Fruit fly (Drosophila melanogaster) whole organism, embryonic: ENCODE results near the gene CG42399.

ENCODE experiments used
- CG12155 ChIP-seq: fragments of 200-800 bp; sonication (Bioruptor generic); optimal IDR thresholded peaks from 3 replicates; lab custom pipeline; 2016; ENCODE audit warnings: missing biosample characterization, missing genetic modification characterization
- CG12219 ChIP-seq: fragments of 200-800 bp; sonication (Bioruptor generic); optimal IDR thresholded peaks from 3 replicates; lab custom pipeline; 2018; ENCODE audit warnings: missing biosample characterization, mild to moderate bottlenecking, missing genetic modification characterization
- CG13775 ChIP-seq: fragments of 200-800 bp; sonication (Bioruptor generic); optimal IDR thresholded peaks from 3 replicates; lab custom pipeline; 2017; ENCODE audit warnings: missing biosample characterization, mild to moderate bottlenecking, missing genetic modification characterization
- CG6683 ChIP-seq: fragments of 200-800 bp; sonication (Bioruptor generic); optimal IDR thresholded peaks from 2 replicates; lab custom pipeline; 2017; ENCODE audit warnings: missing biosample characterization, mild to moderate bottlenecking, missing genetic modification characterization, missing genetic modification reagents
- CkIIα-i1 ChIP-seq: fragments of 200-800 bp; sonication (Bioruptor generic); IDR thresholded peaks from 2 replicates; pipeline ENCODE4 v1.3.6; 2022; ENCODE audit warnings: missing biosample characterization, missing genetic modification characterization
- Dll ChIP-seq: fragments of 200-800 bp; sonication (Bioruptor generic); IDR thresholded peaks from 4 replicates; pipeline ENCODE4 v1.3.6; 2022; ENCODE audit warnings: missing biosample characterization, missing genetic modification characterization; ENCODE audit not compliant: partially characterized antibody
- Pdp1 ChIP-seq, 2 experiments: fragments of 200-800 bp; sonication (Bioruptor generic); optimal IDR thresholded peaks; 3 replicates each; lab custom pipeline; 2016; ENCODE audit warnings: missing biosample characterization in 2 of 2, missing genetic modification characterization in 2 of 2, mild to moderate bottlenecking in 1 of 2, moderate library complexity in 1 of 2
- Ravus ChIP-seq: fragments of 200-800 bp; sonication (Bioruptor generic); IDR thresholded peaks from 2 replicates; pipeline ENCODE4 v1.3.6; 2022; ENCODE audit warnings: missing biosample characterization, missing genetic modification characterization
- Ssrp ChIP-seq: fragments of 200-800 bp; sonication (Bioruptor generic); optimal IDR thresholded peaks from 2 replicates; lab custom pipeline; 2018; ENCODE audit warnings: missing biosample characterization, mild to moderate bottlenecking, missing genetic modification characterization, moderate library complexity
- onecut ChIP-seq: fragments of 200-800 bp; sonication (Bioruptor generic); IDR thresholded peaks from 2 replicates; pipeline ENCODE4 v1.3.6; 2022; ENCODE audit warnings: missing biosample characterization, missing genetic modification characterization
- pum ChIP-seq: fragments of 200-800 bp; sonication (Bioruptor generic); optimal IDR thresholded peaks from 2 replicates; lab custom pipeline; 2016; ENCODE audit warnings: missing biosample characterization, missing genetic modification characterization
- usp ChIP-seq: fragments of >200 bp; optimal IDR thresholded peaks from 2 replicates; lab custom pipeline; 2017; ENCODE audit warnings: missing biosample characterization, missing genetic modification characterization
- zfh2 ChIP-seq: fragments of 200-800 bp; sonication (Bioruptor generic); optimal IDR thresholded peaks from 2 replicates; lab custom pipeline; 2016; ENCODE audit warnings: missing biosample characterization, missing genetic modification characterization

dm6 chr2L:131466-132270, 21.4 kb downstream of the CG42399 start, which contains the start of gene Gs1:
- no peak for TF ChIP-seq usp
- TF ChIP-seq Dll (GFP tag; lab: Robert Waterston, UW): peak; percentile 45; the same call in 1 of the 4 replicates
- no peak for TF ChIP-seq CkIIα-i1 (GFP tag; lab: Robert Waterston, UW)
- peak; percentile 23; the same call in 1 of the 2 replicates for TF ChIP-seq onecut
- TF ChIP-seq pum (GFP tag; lab: Kevin White, UChicago): no peak
- TF ChIP-seq zfh2 (GFP tag; lab: Kevin White, UChicago): no peak
- peak in 1 of 2 experiments; percentile 56 for TF ChIP-seq Pdp1 (GFP tag; optimal IDR thresholded peaks at IDR 0.05; lab: Kevin White, UChicago)
- TF ChIP-seq CG6683 (GFP tag; lab: Kevin White, UChicago): no peak
- no peak for TF ChIP-seq Ssrp (tag; lab: Kevin White, UChicago)
- peak; percentile 34 for TF ChIP-seq CG12219 (GFP tag; lab: Kevin White, UChicago)
- TF ChIP-seq CG13775: no peak
- no peak for TF ChIP-seq Ravus (GFP tag; lab: Robert Waterston, UW)
- TF ChIP-seq CG12155 (GFP tag; lab: Kevin White, UChicago): no peak
